Fruit fly (Drosophila melanogaster) Kc167 (cell line): ENCODE data around the gene CRIF.

ENCODE experiments used
- Myc ChIP-seq: fragments of >200 bp; optimal IDR thresholded peaks from 2 replicates; lab custom pipeline; 2017; ENCODE audit warnings: missing external identifiers
- Sin3A ChIP-seq: fragments of >200 bp; optimal IDR thresholded peaks from 2 replicates; lab custom pipeline; 2018; ENCODE audit warnings: missing external identifiers
- h ChIP-seq: fragments of >200 bp; optimal IDR thresholded peaks from 3 replicates; lab custom pipeline; 2018; ENCODE audit warnings: missing external identifiers
- insv ChIP-seq: fragments of >200 bp; optimal IDR thresholded peaks from 3 replicates; lab custom pipeline; 2018; ENCODE audit warnings: missing external identifiers
- psq ChIP-seq: fragments of >200 bp; optimal IDR thresholded peaks from 2 replicates; lab custom pipeline; 2017; ENCODE audit warnings: missing external identifiers
- ttk ChIP-seq: sonication (Bioruptor generic); optimal IDR thresholded peaks from 2 replicates; lab custom pipeline; 2017; ENCODE audit warnings: missing external identifiers

Gene CRIF

dm6 chr3L:21568848-21569372 is at the start of gene CRIF, which contains the start of gene SMC5:
Gene CRIF (minus strand): TSS chr3L:21568898.
Gene SMC5 (plus strand): TSS chr3L:21569176.
- no peak for TF ChIP-seq insv (lab: Kevin White, UChicago)
- TF ChIP-seq ttk (lab: Kevin White, UChicago) = no peak
- no peak for TF ChIP-seq Myc (lab: Kevin White, UChicago)
- no peak for TF ChIP-seq h
- no peak for TF ChIP-seq psq (lab: Kevin White, UChicago)
- TF ChIP-seq Sin3A (lab: Kevin White, UChicago) = no peak

DNA sequence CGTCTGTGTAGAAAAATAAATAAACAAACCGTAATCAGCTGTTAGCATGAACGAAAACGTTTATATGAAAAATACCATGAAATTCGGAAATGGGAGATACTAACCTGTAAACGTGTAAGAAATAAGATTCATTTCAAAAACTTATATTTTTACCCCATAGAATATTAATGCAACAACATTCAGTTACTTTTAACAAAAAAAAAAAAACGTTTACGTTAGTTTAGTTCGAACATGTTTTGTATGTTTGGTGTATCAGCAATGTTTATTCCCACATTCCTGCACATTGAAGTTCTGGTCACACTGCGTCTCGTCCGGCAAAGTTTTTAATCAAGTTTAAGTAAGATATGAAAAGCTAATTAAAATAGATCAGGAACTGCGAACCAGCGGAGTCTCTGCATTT is 48.7 kb upstream of the CRIF start, which contains the start of the genes S1P and CG11307:
S1P (minus strand) TSS at position 23 of the 400 bp plus-strand sequence.
CG11307 (plus strand) TSS at position 270 of the 400 bp plus-strand sequence.
- TF ChIP-seq Myc (lab: Kevin White, UChicago) (no peak), h (no peak), ttk (lab: Kevin White, UChicago) (no peak), insv (lab: Kevin White, UChicago) (no peak), psq (lab: Kevin White, UChicago) (no peak), Sin3A (lab: Kevin White, UChicago) (no peak)

- no peak for TF ChIP-seq psq (lab: Kevin White, UChicago)
- TF ChIP-seq h = no peak
- TF ChIP-seq Sin3A (lab: Kevin White, UChicago) = no peak
- TF ChIP-seq insv (lab: Kevin White, UChicago) = no peak
- no peak for TF ChIP-seq Myc (lab: Kevin White, UChicago)
- no peak for TF ChIP-seq ttk (lab: Kevin White, UChicago)
Observed at dm6 chr3L:21610535-21610934, 41.8 kb upstream of the CRIF start.

dm6 chr3L:21604265-21604664 is 35.6 kb upstream of the CRIF start:
- TF ChIP-seq Myc (lab: Kevin White, UChicago) = no peak
- no peak for TF ChIP-seq Sin3A (lab: Kevin White, UChicago)
- no peak for TF ChIP-seq insv (lab: Kevin White, UChicago)
- TF ChIP-seq h = no peak
- no peak for TF ChIP-seq ttk (lab: Kevin White, UChicago)
- no peak for TF ChIP-seq psq (lab: Kevin White, UChicago)

DNA sequence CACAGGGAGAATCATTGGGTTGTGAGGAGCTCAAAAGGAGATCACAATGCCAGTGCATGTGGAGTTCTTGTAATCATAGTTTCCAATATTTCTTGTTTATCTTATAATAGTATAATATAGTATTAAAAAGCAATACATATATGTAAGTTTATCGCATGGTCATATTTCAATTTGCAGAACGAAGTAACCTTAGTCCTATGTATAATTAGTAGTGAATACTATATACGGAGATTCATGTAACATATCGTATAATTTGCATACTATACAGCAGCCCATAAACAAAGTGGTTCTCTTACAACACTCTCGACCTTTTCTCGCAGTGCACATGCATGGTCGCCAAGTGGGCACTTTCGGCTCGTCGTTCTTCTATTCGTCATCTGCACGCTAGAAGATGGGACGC is 33.6 kb upstream of the CRIF start:
- TF ChIP-seq ttk (lab: Kevin White, UChicago) = no peak
- no peak for TF ChIP-seq h

DNA sequence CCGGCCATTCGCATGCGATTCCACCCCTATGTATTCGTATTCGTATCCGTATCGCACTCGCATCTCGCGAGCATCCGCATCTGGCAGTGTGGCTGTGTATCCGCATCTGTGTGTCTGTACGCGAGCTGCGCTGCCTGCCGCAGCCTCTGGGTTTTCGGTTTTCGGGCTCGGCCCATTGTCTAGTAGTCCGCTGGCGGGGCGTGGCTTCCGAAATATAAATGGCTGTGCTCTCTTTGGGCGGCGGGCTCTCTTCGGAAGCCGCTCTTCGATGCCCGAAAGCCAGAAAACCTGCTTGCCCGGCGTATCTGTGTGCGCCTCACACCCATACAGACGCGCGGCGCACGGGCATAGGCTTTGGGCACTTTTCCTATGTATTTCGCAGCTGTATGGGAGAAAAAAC is 29.6 kb upstream of the CRIF start:
- no peak for TF ChIP-seq h
- TF ChIP-seq ttk (lab: Kevin White, UChicago) = no peak
- TF ChIP-seq Myc (lab: Kevin White, UChicago) = no peak
- TF ChIP-seq insv (lab: Kevin White, UChicago) = no peak
- TF ChIP-seq psq (lab: Kevin White, UChicago) = no peak
- no peak for TF ChIP-seq Sin3A (lab: Kevin White, UChicago)

dm6 chr3L:21594408-21594807 is 25.7 kb upstream of the CRIF start:
- TF ChIP-seq Myc (lab: Kevin White, UChicago) (no peak), insv (lab: Kevin White, UChicago) (no peak), h (no peak), ttk (lab: Kevin White, UChicago) (no peak), psq (lab: Kevin White, UChicago) (no peak), Sin3A (lab: Kevin White, UChicago) (no peak)

DNA sequence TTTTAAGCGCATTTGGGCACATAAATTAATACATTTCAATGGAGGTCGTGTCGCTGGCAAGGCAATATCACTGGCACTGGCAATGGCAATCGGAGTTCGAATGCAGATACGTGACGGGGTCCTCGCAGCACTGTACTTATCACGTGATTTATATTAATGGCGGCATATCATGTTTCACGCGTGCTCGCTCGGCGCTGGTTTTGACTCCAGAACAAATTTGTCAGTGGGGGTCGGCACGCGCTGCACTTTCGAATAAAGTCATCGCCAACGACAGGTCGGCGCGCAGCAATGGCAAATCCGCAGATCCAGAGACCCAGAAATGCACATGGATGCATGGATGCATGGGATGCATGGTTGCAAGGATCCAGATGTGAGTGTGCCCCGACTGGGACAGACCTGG is 22.5 kb upstream of the CRIF start:
- TF ChIP-seq insv (lab: Kevin White, UChicago) (no peak), h (no peak), Myc (lab: Kevin White, UChicago) (no peak), Sin3A (lab: Kevin White, UChicago) (no peak), ttk (lab: Kevin White, UChicago) (no peak), psq (lab: Kevin White, UChicago) (no peak)

DNA sequence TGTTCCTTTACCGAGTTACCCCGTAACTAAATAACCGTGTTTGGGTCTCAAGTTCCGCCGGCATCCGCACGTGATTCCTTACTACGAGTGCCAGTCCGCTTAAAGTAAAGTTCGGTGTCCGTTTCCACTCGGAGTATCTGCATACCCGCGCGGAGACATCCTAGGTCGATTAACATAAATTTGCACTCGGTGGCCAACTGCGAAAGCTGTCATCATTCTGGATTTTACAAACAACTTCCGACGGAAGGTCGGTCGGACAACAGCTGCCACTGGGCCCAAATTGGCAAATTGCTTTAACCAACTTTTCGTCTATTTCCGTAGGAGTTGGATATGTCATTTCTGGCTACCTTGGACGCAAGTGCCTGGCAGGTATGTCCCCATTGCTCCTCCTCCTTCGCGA is 17.8 kb upstream of the CRIF start, which contains the start of gene TfAP-2:
TfAP-2 (plus strand) TSS at position 301 of the 400 bp plus-strand sequence.
- no peak for TF ChIP-seq psq (lab: Kevin White, UChicago)
- TF ChIP-seq ttk (lab: Kevin White, UChicago) = no peak
- no peak for TF ChIP-seq Myc (lab: Kevin White, UChicago)
- no peak for TF ChIP-seq h
- TF ChIP-seq Sin3A (lab: Kevin White, UChicago) = no peak
- TF ChIP-seq insv (lab: Kevin White, UChicago) = no peak

- TF ChIP-seq psq (lab: Kevin White, UChicago) (no peak), h (no peak), insv (lab: Kevin White, UChicago) (no peak), Sin3A (lab: Kevin White, UChicago) (no peak), Myc (lab: Kevin White, UChicago) (no peak), ttk (lab: Kevin White, UChicago) (no peak)
Observed at dm6 chr3L:21585397-21585796, 16.7 kb upstream of the CRIF start.

- TF ChIP-seq Sin3A (lab: Kevin White, UChicago) (no peak), Myc (lab: Kevin White, UChicago) (no peak), ttk (lab: Kevin White, UChicago) (no peak), insv (lab: Kevin White, UChicago) (no peak)
Observed at dm6 chr3L:21584683-21585082, 16.0 kb upstream of the CRIF start.

DNA sequence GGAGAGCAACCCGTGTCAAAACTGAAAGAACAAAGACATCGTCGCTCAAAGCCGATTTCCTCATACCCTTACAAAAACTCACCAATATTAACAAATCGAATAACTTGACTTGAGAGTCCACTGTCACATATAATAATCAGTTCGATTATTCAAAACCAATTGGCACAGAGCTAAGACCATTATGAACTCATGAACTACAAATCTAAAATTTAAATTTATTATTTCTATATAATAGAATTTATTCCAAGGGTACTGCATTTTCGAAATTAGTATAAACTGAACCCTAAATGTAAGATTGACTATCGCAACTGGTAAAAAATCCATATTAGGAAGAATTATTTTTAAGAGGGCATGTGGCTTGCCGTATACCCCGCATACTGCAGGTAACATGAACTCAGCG is 13.3 kb upstream of the CRIF start:
- TF ChIP-seq Sin3A (lab: Kevin White, UChicago) (no peak), insv (lab: Kevin White, UChicago) (no peak), psq (lab: Kevin White, UChicago) (no peak), Myc (lab: Kevin White, UChicago) (no peak), ttk (lab: Kevin White, UChicago) (no peak), h (no peak)
